Worm (Caenorhabditis elegans) whole organism, early embryonic: ENCODE results near the gene pgp-3.

ENCODE experiments used
- B0310.2 ChIP-seq: sonication (generic microtip); optimal IDR thresholded peaks from 2 replicates; lab custom pipeline; 2016; ENCODE audit warnings: mild to moderate bottlenecking, missing genetic modification characterization, missing compliant biosample characterization
- F13C5.2 ChIP-seq: sonication (generic microtip); optimal IDR thresholded peaks from 2 replicates; lab custom pipeline; 2017; ENCODE audit warnings: mild to moderate bottlenecking, missing genetic modification characterization, inconsistent platforms, missing compliant biosample characterization
- aly-1 ChIP-seq: sonication (generic microtip); optimal IDR thresholded peaks from 2 replicates; lab custom pipeline; 2016; ENCODE audit warnings: missing genetic modification characterization, missing compliant biosample characterization
- ama-1 ChIP-seq: fragments of 150-350 bp; optimal IDR thresholded peaks from 2 replicates; lab custom pipeline; 2014
- ceh-13 ChIP-seq: fragments of 200-800 bp; sonication (Bioruptor generic); optimal IDR thresholded peaks from 2 replicates; lab custom pipeline; 2018; ENCODE audit warnings: mild to moderate bottlenecking, missing genetic modification characterization, missing compliant biosample characterization
- ceh-36 ChIP-seq: sonication (generic microtip); optimal IDR thresholded peaks from 2 replicates; lab custom pipeline; 2016; ENCODE audit warnings: missing genetic modification characterization, inconsistent platforms, missing compliant biosample characterization
- ets-7 ChIP-seq: sonication (generic microtip); optimal IDR thresholded peaks from 2 replicates; lab custom pipeline; 2016; ENCODE audit warnings: missing genotype, missing genetic modification characterization, missing compliant biosample characterization
- flt-1 ChIP-seq: fragments of 200-800 bp; sonication (Bioruptor generic); IDR thresholded peaks from 2 replicates; pipeline ENCODE4 v1.3.6; 2022; ENCODE audit warnings: missing genetic modification characterization, missing compliant biosample characterization
- hmbx-1 ChIP-seq: sonication (generic microtip); optimal IDR thresholded peaks from 2 replicates; lab custom pipeline; 2016; ENCODE audit warnings: mild to moderate bottlenecking, missing genetic modification characterization, missing compliant biosample characterization
- hmg-4 ChIP-seq: fragments of 200-800 bp; sonication (Bioruptor generic); optimal IDR thresholded peaks from 2 replicates; lab custom pipeline; 2018; ENCODE audit warnings: mild to moderate bottlenecking, missing genetic modification characterization, missing compliant biosample characterization
- hnd-1 ChIP-seq: sonication (generic microtip); optimal IDR thresholded peaks from 2 replicates; lab custom pipeline; 2016; ENCODE audit warnings: missing genetic modification characterization, missing compliant biosample characterization
- pes-1 ChIP-seq: fragments of 200-800 bp; sonication (Bioruptor generic); IDR thresholded peaks from 2 replicates; pipeline ENCODE4 v1.3.6; 2022; ENCODE audit warnings: missing genetic modification reagents, missing genetic modification characterization, missing compliant biosample characterization
- scrt-1 ChIP-seq: fragments of 200-800 bp; sonication (Bioruptor generic); IDR thresholded peaks from 2 replicates; pipeline ENCODE4 v1.3.6; 2022; ENCODE audit warnings: missing genetic modification characterization, missing compliant biosample characterization
- sea-1 ChIP-seq: fragments of 200-800 bp; sonication (Bioruptor generic); conservative IDR thresholded peaks from 2 replicates; pipeline ENCODE4 v1.3.6; 2022; ENCODE audit warnings: missing genetic modification characterization, missing compliant biosample characterization
- tbx-11 ChIP-seq: fragments of 200-800 bp; sonication (Bioruptor generic); IDR thresholded peaks from 2 replicates; pipeline ENCODE4 v1.3.6; 2022; ENCODE audit warnings: missing genetic modification characterization, missing compliant biosample characterization
- tbx-37 ChIP-seq: fragments of 200-800 bp; sonication (Bioruptor generic); conservative IDR thresholded peaks from 2 replicates; pipeline ENCODE4 v1.3.6; 2022; ENCODE audit warnings: missing genetic modification reagents, missing genetic modification characterization, missing compliant biosample characterization
- tra-4 ChIP-seq: sonication (generic microtip); optimal IDR thresholded peaks from 2 replicates; lab custom pipeline; 2017; ENCODE audit warnings: missing genetic modification characterization, missing compliant biosample characterization

pgp-3 gene

ce11 chrX:11379135-11379781, 27.3 kb downstream of the pgp-3 start:
- peak; percentile 43 for TF ChIP-seq hmg-4 (GFP tag; lab: Kevin White, UChicago)
- no peak for TF ChIP-seq tbx-37 (GFP tag; lab: Robert Waterston, UW)

- TF ChIP-seq tbx-11 (GFP tag; lab: Robert Waterston, UW) (no peak), flt-1 (GFP tag; lab: Robert Waterston, UW) (no peak), tbx-37 (GFP tag; lab: Robert Waterston, UW) (no peak), tra-4 (no peak), sea-1 (GFP tag; lab: Robert Waterston, UW) (no peak), ceh-36 (tag; lab: Kevin White, UChicago) (no peak), hmg-4 (GFP tag; lab: Kevin White, UChicago) (no peak), scrt-1 (no peak), ceh-13 (GFP tag; lab: Kevin White, UChicago) (no peak)
Measured at ce11 chrX:11383359-11383758, 31.4 kb downstream of the pgp-3 start.

- TF ChIP-seq tbx-37 (GFP tag; lab: Robert Waterston, UW) (peak; percentile 40; the same call in 1 of the 2 replicates), pes-1 (GFP tag; lab: Robert Waterston, UW) (no peak), aly-1 (tag; lab: Kevin White, UChicago) (no peak), scrt-1 (no peak), B0310.2 (tag; lab: Kevin White, UChicago) (no peak)
Measured at ce11 chrX:11384534-11385441, 32.8 kb downstream of the pgp-3 start, which contains the start of the genes F08B12.11 and prmn-1. F08B12.11 (plus strand) TSS chrX:11385054. prmn-1 (plus strand) TSS chrX:11385084.

- no peak for TF ChIP-seq ets-7 (tag; lab: Kevin White, UChicago)
- TF ChIP-seq F13C5.2 (tag; lab: Kevin White, UChicago) = no peak
- TF ChIP-seq hmbx-1 (tag; lab: Kevin White, UChicago) = no peak
- no peak for TF ChIP-seq tbx-37 (GFP tag; lab: Robert Waterston, UW)
- no peak for TF ChIP-seq flt-1 (GFP tag; lab: Robert Waterston, UW)
- no peak for TF ChIP-seq B0310.2 (tag; lab: Kevin White, UChicago)
- no peak for TF ChIP-seq tra-4
- no peak for TF ChIP-seq sea-1 (GFP tag; lab: Robert Waterston, UW)
- TF ChIP-seq aly-1 (tag; lab: Kevin White, UChicago) = no peak
- no peak for TF ChIP-seq hnd-1 (tag; lab: Kevin White, UChicago)
- no peak for TF ChIP-seq hmg-4 (GFP tag; lab: Kevin White, UChicago)
- TF ChIP-seq tbx-11 (GFP tag; lab: Robert Waterston, UW) = no peak
- TF ChIP-seq ceh-36 (tag; lab: Kevin White, UChicago) = no peak
- TF ChIP-seq pes-1 (GFP tag; lab: Robert Waterston, UW) = no peak
Measured at ce11 chrX:11385916-11386315, 34.0 kb downstream of the pgp-3 start.

- no peak for TF ChIP-seq aly-1 (tag; lab: Kevin White, UChicago)
- TF ChIP-seq ceh-13 (GFP tag; lab: Kevin White, UChicago) = no peak
- no peak for TF ChIP-seq pes-1 (GFP tag; lab: Robert Waterston, UW)
- TF ChIP-seq hmbx-1 (tag; lab: Kevin White, UChicago) = no peak
- TF ChIP-seq F13C5.2 (tag; lab: Kevin White, UChicago) = no peak
- TF ChIP-seq scrt-1 = no peak
- no peak for TF ChIP-seq flt-1 (GFP tag; lab: Robert Waterston, UW)
- TF ChIP-seq hnd-1 (tag; lab: Kevin White, UChicago) = no peak
- no peak for TF ChIP-seq ceh-36 (tag; lab: Kevin White, UChicago)
- no peak for TF ChIP-seq tbx-11 (GFP tag; lab: Robert Waterston, UW)
- TF ChIP-seq ama-1 (lab: Kevin White, UChicago) = no peak
Measured at ce11 chrX:11386903-11387302, 34.9 kb downstream of the pgp-3 start.

ce11 chrX:11387723-11388330, 35.9 kb downstream of the pgp-3 start:
- TF ChIP-seq sea-1 (GFP tag; lab: Robert Waterston, UW) (no peak), ceh-36 (tag; lab: Kevin White, UChicago) (no peak), ama-1 (lab: Kevin White, UChicago) (no peak), tbx-11 (GFP tag; lab: Robert Waterston, UW) (no peak), B0310.2 (tag; lab: Kevin White, UChicago) (no peak), hmg-4 (GFP tag; lab: Kevin White, UChicago) (no peak), scrt-1 (no peak), pes-1 (GFP tag; lab: Robert Waterston, UW) (no peak), ets-7 (tag; lab: Kevin White, UChicago) (no peak), flt-1 (GFP tag; lab: Robert Waterston, UW) (no peak)

ce11 chrX:11392924-11393323, 41.0 kb downstream of the pgp-3 start, which contains the start of gene prx-12:
prx-12 (plus strand) TSS chrX:11393294.
- TF ChIP-seq hnd-1 (tag; lab: Kevin White, UChicago) (no peak), ets-7 (tag; lab: Kevin White, UChicago) (no peak), B0310.2 (tag; lab: Kevin White, UChicago) (no peak), ama-1 (lab: Kevin White, UChicago) (no peak)
